Fruit fly (Drosophila melanogaster) whole organism, wandering third instar larva: ENCODE results near the gene CG4213.

Experiments
- CG32264 ChIP-seq: fragments of 200-800 bp; sonication (Bioruptor generic); optimal IDR thresholded peaks from 2 replicates; lab custom pipeline; 2016; ENCODE audit warnings: missing biosample characterization, missing genetic modification characterization
- Hnf4 ChIP-seq: fragments of 200-800 bp; sonication (Bioruptor generic); optimal IDR thresholded peaks from 2 replicates; lab custom pipeline; 2016; ENCODE audit warnings: missing biosample characterization, mild to moderate bottlenecking, missing genetic modification characterization
- N ChIP-seq: fragments of >200 bp; optimal IDR thresholded peaks from 2 replicates; lab custom pipeline; 2018; ENCODE audit warnings: missing biosample characterization, missing external identifiers, missing genetic modification characterization
- br ChIP-seq: fragments of 200-800 bp; sonication (Bioruptor generic); optimal IDR thresholded peaks from 2 replicates; lab custom pipeline; 2016; ENCODE audit warnings: missing biosample characterization, missing genetic modification characterization
- fru ChIP-seq: fragments of 200-800 bp; sonication (Bioruptor generic); optimal IDR thresholded peaks from 3 replicates; lab custom pipeline; 2016; ENCODE audit warnings: missing biosample characterization, mild to moderate bottlenecking, missing genetic modification characterization
- jim ChIP-seq: fragments of 175-275, 200-325 bp; sonication (Bioruptor generic); optimal IDR thresholded peaks from 2 replicates; lab custom pipeline; 2016; ENCODE audit warnings: missing biosample characterization, mild to moderate bottlenecking, missing genetic modification characterization
- psq ChIP-seq: fragments of 200-800 bp; sonication (Bioruptor generic); optimal IDR thresholded peaks from 3 replicates; lab custom pipeline; 2017; ENCODE audit warnings: missing biosample characterization, mild to moderate bottlenecking, missing genetic modification characterization, moderate library complexity
- sv ChIP-seq: fragments of 200-800 bp; sonication (Bioruptor generic); optimal IDR thresholded peaks from 3 replicates; lab custom pipeline; 2016; ENCODE audit warnings: missing biosample characterization, missing genetic modification characterization

- TF ChIP-seq jim (GFP tag; lab: Kevin White, UChicago) (no peak), br (peak; percentile 74), psq (GFP tag; lab: Kevin White, UChicago) (peak; percentile 51), CG32264 (peak; percentile 55), fru (GFP tag; lab: Kevin White, UChicago) (peak; percentile 65), sv (GFP tag; lab: Kevin White, UChicago) (peak; percentile 68), Hnf4 (GFP tag; lab: Kevin White, UChicago) (peak; percentile 59), N (GFP tag; lab: Kevin White, UChicago) (no peak)
Observed at dm6 chr2L:419620-420184, 17.7 kb upstream of the CG4213 start, which contains the start of the genes CG13690 and RpLP1.
